Worm (Caenorhabditis elegans): ENCODE results near the gene ceh-92.

ceh-92 gene

DNA sequence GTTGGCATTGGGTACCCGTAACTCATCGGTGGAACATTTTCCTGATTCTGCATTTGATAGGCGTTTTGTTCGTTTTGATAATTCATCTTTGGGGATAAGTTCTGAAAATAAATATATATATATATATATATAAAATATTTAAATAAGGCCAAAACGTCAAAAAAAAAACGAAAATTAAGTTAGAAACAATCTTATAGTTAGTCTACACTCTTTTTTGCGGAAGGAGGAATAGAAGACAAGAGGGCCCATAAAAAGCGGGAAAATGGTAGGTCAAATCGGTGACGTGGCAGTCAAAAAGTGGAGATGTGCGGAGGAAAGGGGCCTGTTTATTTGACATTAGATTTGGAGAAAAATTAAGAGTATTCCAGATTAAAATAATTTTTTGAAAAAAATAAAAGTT lies 55.3 kb downstream of the ceh-92 start, which contains the start of gene tbx-33:
TSS of gene tbx-33 (minus strand) at position 101 of the 400 bp plus-strand sequence.
- TF ChIP-seq ztf-4 (tag; optimal IDR thresholded peaks at IDR 0.05), result no peak
- no peak for TF ChIP-seq lsy-12 (tag; optimal IDR thresholded peaks at IDR 0.05)

All from whole organism, L3 larva.